Worm (Caenorhabditis elegans) whole organism, late embryonic: ENCODE measurements around the gene snb-2.

Experiments
- C38D4.7 ChIP-seq: fragments of 200-800 bp; sonication (Bioruptor generic); optimal IDR thresholded peaks from 2 replicates; lab custom pipeline; 2018; ENCODE audit warnings: mild to moderate bottlenecking, missing genetic modification characterization, moderate library complexity, missing compliant biosample characterization
- K02D7.2 ChIP-seq: sonication (generic microtip); optimal IDR thresholded peaks from 2 replicates; lab custom pipeline; 2017; ENCODE audit warnings: mild to moderate bottlenecking, missing genetic modification characterization, missing compliant biosample characterization
- K09A11.1 ChIP-seq: sonication (generic microtip); optimal IDR thresholded peaks from 2 replicates; lab custom pipeline; 2017; ENCODE audit warnings: antibody characterized with exemption, mild to moderate bottlenecking, missing genetic modification characterization, missing compliant biosample characterization; ENCODE audit not compliant: insufficient read depth
- Y22D7AL.16 ChIP-seq: sonication (generic microtip); optimal IDR thresholded peaks from 2 replicates; lab custom pipeline; 2016; ENCODE audit warnings: missing genetic modification characterization, missing compliant biosample characterization
- ahr-1 ChIP-seq: sonication (generic microtip); optimal IDR thresholded peaks from 2 replicates; lab custom pipeline; 2016; ENCODE audit warnings: missing genetic modification characterization, missing compliant biosample characterization
- ceh-18 ChIP-seq: sonication (generic microtip); optimal IDR thresholded peaks from 2 replicates; lab custom pipeline; 2016; ENCODE audit warnings: missing genetic modification characterization, missing compliant biosample characterization
- ceh-2 ChIP-seq: sonication (generic microtip); optimal IDR thresholded peaks from 2 replicates; lab custom pipeline; 2016; ENCODE audit warnings: missing genotype, missing genetic modification characterization, missing compliant biosample characterization
- ceh-22 ChIP-seq: sonication (generic microtip); optimal IDR thresholded peaks from 2 replicates; lab custom pipeline; 2017; ENCODE audit warnings: missing biosample characterization, missing genetic modification characterization
- ceh-30 ChIP-seq: fragments of 150-350 bp; optimal IDR thresholded peaks from 2 replicates; lab custom pipeline; 2014; ENCODE audit warnings: missing biosample characterization, missing genetic modification characterization
- ceh-31 ChIP-seq: sonication (generic microtip); optimal IDR thresholded peaks from 2 replicates; lab custom pipeline; 2016; ENCODE audit warnings: missing genetic modification characterization, missing compliant biosample characterization
- ceh-45 ChIP-seq: fragments of 200-800 bp; sonication (Bioruptor generic); IDR thresholded peaks from 2 replicates; pipeline ENCODE4 v1.3.6; 2022; ENCODE audit warnings: missing genetic modification reagents, missing genetic modification characterization, missing compliant biosample characterization
- ceh-48 ChIP-seq: sonication (generic microtip); optimal IDR thresholded peaks from 2 replicates; lab custom pipeline; 2016; ENCODE audit warnings: missing genetic modification characterization, inconsistent platforms, missing compliant biosample characterization
- ceh-9 ChIP-seq: sonication (generic microtip); optimal IDR thresholded peaks from 2 replicates; lab custom pipeline; 2016; ENCODE audit warnings: mild to moderate bottlenecking, missing genetic modification characterization, inconsistent platforms, missing compliant biosample characterization
- dmd-4 ChIP-seq: sonication (generic microtip); optimal IDR thresholded peaks from 2 replicates; lab custom pipeline; 2016; ENCODE audit warnings: borderline replicate concordance, missing genetic modification characterization, missing compliant biosample characterization
- elt-4 ChIP-seq: sonication (generic microtip); optimal IDR thresholded peaks from 2 replicates; lab custom pipeline; 2016; ENCODE audit warnings: missing genetic modification characterization, missing compliant biosample characterization
- ets-4 ChIP-seq: sonication (generic microtip); optimal IDR thresholded peaks from 2 replicates; lab custom pipeline; 2016; ENCODE audit warnings: missing genetic modification characterization, missing compliant biosample characterization
- fkh-10 ChIP-seq: fragments of 150-350 bp; optimal IDR thresholded peaks from 2 replicates; lab custom pipeline; 2014; ENCODE audit warnings: missing biosample characterization, missing genetic modification reagents, missing genetic modification characterization
- fkh-6 ChIP-seq: sonication (generic microtip); optimal IDR thresholded peaks from 2 replicates; lab custom pipeline; 2016; ENCODE audit warnings: missing genetic modification characterization, missing compliant biosample characterization
- gmeb-2 ChIP-seq: sonication (generic microtip); optimal IDR thresholded peaks from 2 replicates; lab custom pipeline; 2016; ENCODE audit warnings: missing genetic modification characterization, inconsistent platforms, missing compliant biosample characterization
- hlh-13 ChIP-seq: fragments of 200-800 bp; sonication (Bioruptor generic); optimal IDR thresholded peaks from 2 replicates; lab custom pipeline; 2018; ENCODE audit warnings: mild to moderate bottlenecking, missing genetic modification characterization, missing compliant biosample characterization
- hlh-15 ChIP-seq: sonication (generic microtip); optimal IDR thresholded peaks from 2 replicates; lab custom pipeline; 2016; ENCODE audit warnings: missing genetic modification characterization, missing compliant biosample characterization
- lim-6 ChIP-seq: sonication (generic microtip); optimal IDR thresholded peaks from 2 replicates; lab custom pipeline; 2016; ENCODE audit warnings: missing genetic modification characterization, missing compliant biosample characterization
- lin-11 ChIP-seq: fragments of 200-800 bp; sonication (Bioruptor generic); optimal IDR thresholded peaks from 2 replicates; lab custom pipeline; 2018; ENCODE audit warnings: mild to moderate bottlenecking, missing genetic modification characterization, missing compliant biosample characterization
- madf-2 ChIP-seq: sonication (generic microtip); optimal IDR thresholded peaks from 2 replicates; lab custom pipeline; 2017; ENCODE audit warnings: missing genetic modification characterization, missing compliant biosample characterization
- nfya-1 ChIP-seq: sonication (generic microtip); optimal IDR thresholded peaks from 2 replicates; lab custom pipeline; 2017; ENCODE audit warnings: missing genetic modification characterization, mild to moderate bottlenecking, missing compliant biosample characterization, antibody characterized with exemption, moderate library complexity
- nhr-11 ChIP-seq: fragments of 150-350 bp; optimal IDR thresholded peaks from 2 replicates; lab custom pipeline; 2014; ENCODE audit warnings: missing biosample characterization, missing genetic modification characterization
- npax-4 ChIP-seq: sonication (generic microtip); optimal IDR thresholded peaks from 2 replicates; lab custom pipeline; 2016; ENCODE audit warnings: missing genetic modification characterization, missing compliant biosample characterization
- pat-9 ChIP-seq: fragments of 200-800 bp; sonication (Bioruptor generic); optimal IDR thresholded peaks from 2 replicates; lab custom pipeline; 2018; ENCODE audit warnings: mild to moderate bottlenecking, missing genetic modification characterization, moderate library complexity, missing compliant biosample characterization
- pax-1 ChIP-seq: fragments of 150-350 bp; optimal IDR thresholded peaks from 2 replicates; lab custom pipeline; 2014; ENCODE audit warnings: missing biosample characterization, missing genetic modification characterization
- pros-1 ChIP-seq: fragments of 150-350 bp; optimal IDR thresholded peaks from 2 replicates; lab custom pipeline; 2014; ENCODE audit warnings: missing biosample characterization, missing genetic modification reagents, missing genetic modification characterization
- ref-2 ChIP-seq: sonication (generic microtip); optimal IDR thresholded peaks from 2 replicates; lab custom pipeline; 2016; ENCODE audit warnings: missing genetic modification characterization, missing compliant biosample characterization
- rnt-1 ChIP-seq: sonication (generic microtip); optimal IDR thresholded peaks from 2 replicates; lab custom pipeline; 2016; ENCODE audit warnings: missing genetic modification characterization, missing compliant biosample characterization
- sox-4 ChIP-seq: sonication (generic microtip); optimal IDR thresholded peaks from 2 replicates; lab custom pipeline; 2017; ENCODE audit warnings: mild to moderate bottlenecking, missing genetic modification characterization, inconsistent platforms, missing compliant biosample characterization
- syd-9 ChIP-seq: sonication (generic microtip); optimal IDR thresholded peaks from 2 replicates; lab custom pipeline; 2016; ENCODE audit warnings: mild to moderate bottlenecking, missing genetic modification characterization, moderate library complexity, missing compliant biosample characterization
- tbx-2 ChIP-seq: sonication (generic microtip); optimal IDR thresholded peaks from 2 replicates; lab custom pipeline; 2016; ENCODE audit warnings: missing genetic modification characterization, missing compliant biosample characterization
- tbx-7 ChIP-seq: sonication (generic microtip); optimal IDR thresholded peaks from 2 replicates; lab custom pipeline; 2016; ENCODE audit warnings: missing genotype, missing genetic modification characterization, missing compliant biosample characterization
- unc-55 ChIP-seq: sonication (generic microtip); optimal IDR thresholded peaks from 2 replicates; lab custom pipeline; 2017; ENCODE audit warnings: missing biosample characterization, missing genetic modification reagents, missing genetic modification characterization
- unc-86 ChIP-seq: sonication (generic microtip); optimal IDR thresholded peaks from 2 replicates; lab custom pipeline; 2016; ENCODE audit warnings: missing genetic modification characterization, missing compliant biosample characterization
- zip-5 ChIP-seq: sonication (generic microtip); optimal IDR thresholded peaks from 2 replicates; lab custom pipeline; 2016; ENCODE audit warnings: missing genetic modification characterization, missing compliant biosample characterization
- ztf-16 ChIP-seq: sonication (generic microtip); optimal IDR thresholded peaks from 2 replicates; lab custom pipeline; 2017; ENCODE audit warnings: missing genetic modification characterization, missing compliant biosample characterization

snb-2 gene

DNA sequence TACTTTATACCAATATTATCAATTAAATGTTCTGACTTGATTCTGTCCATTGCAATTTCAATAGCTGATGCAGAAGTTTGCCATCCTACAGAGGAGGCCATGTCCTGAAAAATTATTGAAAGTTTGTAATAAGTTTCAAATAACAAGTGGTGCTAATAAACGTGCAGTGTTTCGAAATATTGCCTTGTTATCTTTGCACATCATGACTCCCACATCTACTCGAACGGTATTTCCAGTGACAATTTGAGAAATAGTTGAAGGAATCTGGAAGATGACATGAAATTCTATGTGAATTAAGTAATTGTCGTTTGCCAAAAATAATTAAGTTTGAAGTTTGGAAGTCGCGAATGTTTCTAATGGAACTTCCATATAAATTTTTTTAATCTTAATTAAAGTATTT is 23.7 kb upstream of the snb-2 start, which contains the start of gene gcy-13:
Gene gcy-13 (minus strand): TSS at position 101 of the 400 bp plus-strand sequence.
- TF ChIP-seq elt-4 (tag; lab: Kevin White, UChicago) (no peak), lin-11 (no peak), madf-2 (tag; lab: Kevin White, UChicago) (no peak), nfya-1 (tag; lab: Kevin White, UChicago) (no peak), ceh-22 (tag; lab: Kevin White, UChicago) (no peak), ceh-45 (GFP tag; lab: Robert Waterston, UW) (no peak), pax-1 (tag; lab: Kevin White, UChicago) (no peak), dmd-4 (tag; lab: Kevin White, UChicago) (no peak), ahr-1 (tag; lab: Kevin White, UChicago) (no peak), pros-1 (tag; lab: Kevin White, UChicago) (no peak), pat-9 (tag; lab: Kevin White, UChicago) (no peak), unc-86 (tag; lab: Kevin White, UChicago) (no peak), zip-5 (no peak)

DNA sequence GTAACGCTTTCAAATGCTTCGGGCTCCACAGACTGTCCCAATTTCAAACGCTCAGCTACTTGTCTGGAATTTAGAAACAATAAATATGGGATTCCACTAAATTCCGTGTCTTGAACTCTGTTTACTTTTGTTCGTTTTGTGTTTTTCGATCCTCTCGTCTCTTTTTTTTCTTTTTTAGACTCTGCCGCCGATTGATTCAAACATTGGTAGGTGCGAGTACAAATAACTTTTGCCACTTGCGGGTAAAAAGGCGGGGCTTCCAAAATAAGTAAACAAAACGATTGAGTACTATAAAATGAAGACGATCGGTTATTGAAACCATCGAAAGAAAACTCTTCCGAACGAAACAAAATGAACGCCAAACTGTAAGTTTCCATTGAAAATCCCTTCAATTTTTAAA is 19.4 kb upstream of the snb-2 start, which contains the start of gene fipr-2:
Gene fipr-2 (plus strand): TSS at position 245 of the 400 bp plus-strand sequence.
- TF ChIP-seq hlh-13 (GFP tag; lab: Kevin White, UChicago) = no peak
- no peak for TF ChIP-seq ceh-31
- no peak for TF ChIP-seq madf-2 (tag; lab: Kevin White, UChicago)
- TF ChIP-seq ceh-30 (tag; lab: Kevin White, UChicago) = no peak
- no peak for TF ChIP-seq syd-9
- no peak for TF ChIP-seq rnt-1 (tag; lab: Kevin White, UChicago)
- no peak for TF ChIP-seq fkh-10
- TF ChIP-seq nhr-11 (tag; lab: Kevin White, UChicago) = no peak
- no peak for TF ChIP-seq K09A11.1 (tag; lab: Kevin White, UChicago)
- TF ChIP-seq unc-55 (GFP tag; lab: Kevin White, UChicago) = no peak
- no peak for TF ChIP-seq sox-4 (tag; lab: Kevin White, UChicago)
- TF ChIP-seq ceh-9 (tag; lab: Kevin White, UChicago) = no peak
- TF ChIP-seq ceh-22 (tag; lab: Kevin White, UChicago) = no peak
- TF ChIP-seq tbx-7 (tag; lab: Kevin White, UChicago) = no peak
- no peak for TF ChIP-seq ceh-2 (tag; lab: Kevin White, UChicago)
- no peak for TF ChIP-seq fkh-6 (tag; lab: Kevin White, UChicago)
- TF ChIP-seq Y22D7AL.16 (tag; lab: Kevin White, UChicago) = no peak
- TF ChIP-seq npax-4 (tag; lab: Kevin White, UChicago) = no peak

ce11 chrV:12361644-12362043 is 15.9 kb upstream of the snb-2 start, which contains the start of gene fipr-1:
Gene fipr-1, minus strand, starts transcription at chrV:12361744.
- TF ChIP-seq ztf-16 (no peak), ceh-45 (GFP tag; lab: Robert Waterston, UW) (no peak), zip-5 (no peak), C38D4.7 (no peak), gmeb-2 (tag; lab: Kevin White, UChicago) (no peak), ceh-22 (tag; lab: Kevin White, UChicago) (no peak), lim-6 (no peak), ceh-18 (tag; lab: Kevin White, UChicago) (no peak), unc-55 (GFP tag; lab: Kevin White, UChicago) (no peak), tbx-7 (tag; lab: Kevin White, UChicago) (no peak), hlh-15 (tag; lab: Kevin White, UChicago) (no peak), syd-9 (no peak), ceh-30 (tag; lab: Kevin White, UChicago) (no peak), ahr-1 (tag; lab: Kevin White, UChicago) (no peak), K02D7.2 (tag; lab: Kevin White, UChicago) (no peak), ref-2 (tag; lab: Kevin White, UChicago) (no peak), hlh-13 (GFP tag; lab: Kevin White, UChicago) (no peak), tbx-2 (no peak), ceh-48 (tag; lab: Kevin White, UChicago) (no peak), ets-4 (tag; lab: Kevin White, UChicago) (no peak)
- TF ChIP-seq, all 69 proteins: peak for 0
